Fruit fly (Drosophila melanogaster): ENCODE measurements around the gene CG43083.

DNA sequence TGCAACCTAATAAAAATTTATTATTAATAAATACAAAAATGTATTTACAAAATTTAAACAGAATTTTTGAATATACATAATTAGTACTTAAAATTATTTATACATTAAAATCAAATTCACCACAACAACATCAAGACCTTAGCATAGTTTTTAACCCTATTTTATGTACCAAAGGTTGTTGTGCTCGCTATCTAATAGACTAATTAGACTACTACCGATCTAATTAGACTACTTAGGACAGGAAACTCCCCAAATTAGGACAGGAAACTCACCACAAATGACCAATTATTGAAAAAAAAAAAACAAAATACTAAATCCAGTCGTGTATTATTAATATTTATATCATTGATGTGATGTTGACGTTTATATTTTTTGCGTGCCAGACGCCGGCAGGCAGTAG, 11.4 kb upstream of the CG43083 start:
- TF ChIP-seq h (optimal IDR thresholded peaks at IDR 0.05) (no peak), Myc (optimal IDR thresholded peaks at IDR 0.05) (no peak), insv (optimal IDR thresholded peaks at IDR 0.05) (no peak), ttk (optimal IDR thresholded peaks at IDR 0.05) (no peak), psq (optimal IDR thresholded peaks at IDR 0.05) (no peak)

Data from Kc167 (cell line).